Worm (Caenorhabditis elegans): ENCODE measurements around the gene C50B8.4.

Gene C50B8.4

DNA sequence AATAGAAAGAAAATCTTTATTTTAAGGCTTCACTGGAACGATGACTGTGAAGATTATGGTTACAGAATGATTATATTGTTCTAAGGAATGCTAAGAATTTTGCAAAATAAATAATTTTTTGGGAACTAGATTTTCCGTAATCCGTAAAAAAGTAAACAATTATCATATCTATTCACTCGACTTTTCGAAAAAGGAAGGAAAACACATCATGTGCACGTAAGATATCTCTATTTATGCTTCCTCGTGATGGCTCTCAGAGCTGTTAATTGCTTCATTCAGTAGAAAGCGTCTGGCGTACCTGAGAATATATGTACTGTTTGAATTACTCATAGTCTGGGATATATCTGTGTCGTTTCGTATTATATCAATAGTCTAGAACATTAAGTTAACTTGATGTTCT is 47.9 kb downstream of the C50B8.4 start, which contains the start of gene srd-11:
TSS of gene srd-11 (minus strand) at position 101 of the 400 bp plus-strand sequence.
- TF ChIP-seq unc-62 (GFP tag; optimal IDR thresholded peaks at IDR 0.05), result no peak

DNA sequence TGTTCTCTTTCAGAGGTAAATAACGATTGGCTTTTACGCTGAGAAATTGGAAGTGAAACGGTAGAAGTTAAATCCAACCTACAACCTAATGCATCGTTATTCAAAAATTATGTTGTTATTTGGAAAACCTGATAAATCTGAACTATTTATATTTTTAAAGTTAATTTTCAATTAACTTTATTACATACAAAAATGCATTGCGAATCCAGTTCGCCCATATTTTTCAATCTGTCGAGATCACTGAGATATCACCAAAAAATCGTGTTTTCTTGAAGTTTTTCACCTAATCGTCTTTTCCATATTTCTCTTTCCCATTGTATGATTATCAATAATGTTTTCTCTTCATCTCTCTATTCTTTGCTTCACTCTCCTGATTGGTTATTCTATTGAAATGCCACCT is 48.9 kb downstream of the C50B8.4 start, which contains the start of gene F53F4.15:
TSS of gene F53F4.15 (plus strand) at position 301 of the 400 bp plus-strand sequence.
- TF ChIP-seq unc-62 (GFP tag; optimal IDR thresholded peaks at IDR 0.05), result no peak

DNA sequence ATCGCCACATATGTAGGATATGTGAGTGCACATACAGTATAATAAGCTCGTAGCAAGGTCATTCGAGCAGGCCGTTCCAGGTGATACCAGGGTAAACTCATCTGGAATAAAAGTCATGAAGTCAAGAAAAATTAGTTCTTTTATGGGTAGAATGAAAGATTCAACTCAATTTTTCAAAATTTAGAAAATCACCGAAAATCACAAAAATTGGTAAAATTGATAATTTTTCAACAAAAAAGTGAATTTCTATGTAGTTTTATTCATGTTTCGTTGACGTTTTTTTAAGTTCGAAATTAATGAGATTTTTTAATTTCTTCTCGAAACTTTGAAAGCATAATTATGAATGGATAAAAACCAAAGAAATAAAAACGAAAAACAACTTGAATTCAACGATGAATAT is 49.9 kb downstream of the C50B8.4 start, which contains the start of gene F53F4.16:
TSS of gene F53F4.16 (minus strand) at position 101 of the 400 bp plus-strand sequence.
- TF ChIP-seq unc-62 (GFP tag; optimal IDR thresholded peaks at IDR 0.05), result no peak
